Fruit fly (Drosophila melanogaster) whole organism, adult: ENCODE data around the gene RhoGAP93B.
A peak's percentile ranks its signal among the peaks of the same experiment; 100 is the strongest.

Source experiments
- CG12768 ChIP-seq: fragments of 200-800 bp; sonication (Bioruptor generic); optimal IDR thresholded peaks from 2 replicates; lab custom pipeline; 2017; ENCODE audit warnings: missing biosample characterization, missing genetic modification characterization, mild to moderate bottlenecking, moderate library complexity, missing genetic modification reagents
- CG5204 ChIP-seq: fragments of 200-800 bp; sonication (Bioruptor generic); optimal IDR thresholded peaks from 2 replicates; lab custom pipeline; 2016; ENCODE audit warnings: missing biosample characterization, missing genetic modification characterization
- cic ChIP-seq: fragments of 200-800 bp; sonication (Bioruptor generic); optimal IDR thresholded peaks from 2 replicates; lab custom pipeline; 2017; ENCODE audit warnings: missing biosample characterization, mild to moderate bottlenecking, missing genetic modification characterization, moderate library complexity
- kay ChIP-seq: fragments of 200-800 bp; sonication (Bioruptor generic); peaks from one replicate; lab custom pipeline; 2016; ENCODE audit warnings: missing biosample characterization, missing genetic modification characterization, borderline replicate concordance
- tj ChIP-seq: fragments of 200-800 bp; sonication (Bioruptor generic); optimal IDR thresholded peaks from 3 replicates; lab custom pipeline; 2017; ENCODE audit warnings: missing biosample characterization, mild to moderate bottlenecking, missing genetic modification characterization, moderate library complexity
- toe ChIP-seq: fragments of 200-800 bp; sonication (Bioruptor generic); optimal IDR thresholded peaks from 2 replicates; lab custom pipeline; 2016; ENCODE audit warnings: missing biosample characterization, missing genetic modification characterization

DNA sequence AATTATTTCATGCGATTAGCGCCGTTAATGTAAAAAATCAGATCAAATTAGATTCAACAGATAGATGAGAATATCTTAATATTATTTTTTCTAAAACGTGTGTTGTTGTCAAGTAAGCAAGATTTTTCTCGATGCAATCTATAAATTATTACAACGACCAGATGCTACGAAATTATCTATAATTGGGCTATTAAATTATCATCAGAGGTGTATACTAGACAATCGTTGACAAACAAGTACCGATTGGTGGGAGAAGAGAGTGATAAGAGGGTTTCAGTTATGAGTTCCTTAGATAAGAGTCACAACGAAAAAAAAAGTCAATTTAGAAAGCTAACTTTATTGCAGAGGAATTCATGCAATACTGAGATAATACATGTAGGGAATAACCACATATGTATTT, 30.1 kb downstream of the RhoGAP93B start:
- TF ChIP-seq CG12768 (GFP tag; lab: Kevin White, UChicago) (no peak), CG5204 (GFP tag; lab: Kevin White, UChicago) (no peak), kay (GFP tag; lab: Kevin White, UChicago) (peak; percentile 63), cic (GFP tag; lab: Kevin White, UChicago) (no peak), toe (GFP tag; lab: Kevin White, UChicago) (no peak), tj (GFP tag; lab: Kevin White, UChicago) (no peak)
